Worm (Caenorhabditis elegans) whole organism, L4/young adult: ENCODE measurements around the gene col-104.

ENCODE experiments used
- W03F9.2 ChIP-seq: fragments of 150-350 bp; optimal IDR thresholded peaks from 2 replicates; lab custom pipeline; 2014; ENCODE audit warnings: missing biosample characterization, missing genetic modification characterization
- dao-5 ChIP-seq: sonication (generic microtip); optimal IDR thresholded peaks from 2 replicates; lab custom pipeline; 2016; ENCODE audit warnings: missing genotype, missing genetic modification characterization, moderate library complexity, missing compliant biosample characterization
- him-1 ChIP-seq: sonication (generic microtip); optimal IDR thresholded peaks from 2 replicates; lab custom pipeline; 2016; ENCODE audit warnings: missing genotype, missing genetic modification reagents, missing genetic modification characterization, missing compliant biosample characterization

DNA sequence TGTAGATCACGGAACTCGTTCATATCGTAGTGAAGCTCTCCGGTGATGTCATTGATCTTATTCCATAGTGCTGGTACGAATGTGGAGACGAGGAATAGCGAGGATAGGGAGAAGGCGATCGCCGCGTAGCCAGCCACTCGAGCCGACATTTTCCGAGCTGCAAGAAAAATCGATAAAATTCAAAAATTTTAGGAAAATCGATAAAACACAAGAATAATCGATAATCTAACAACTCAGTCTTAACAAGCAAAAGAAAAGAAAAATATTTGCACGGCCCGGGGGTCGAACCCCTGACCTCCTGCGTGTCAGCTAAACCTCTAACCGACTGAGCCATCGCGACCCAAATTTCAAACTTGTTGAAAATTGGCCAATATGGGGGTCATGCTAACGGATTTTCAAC, at the start of gene col-104:
- TF ChIP-seq dao-5 (tag; lab: Kevin White, UChicago) (no peak), him-1 (tag; lab: Kevin White, UChicago) (no peak), W03F9.2 (tag; lab: Kevin White, UChicago) (no peak)
